Fruit fly (Drosophila melanogaster) whole organism, adult: ENCODE measurements around the gene CG12024.

ENCODE experiments used
- CG14711 ChIP-seq: fragments of 200-800 bp; sonication (Bioruptor generic); optimal IDR thresholded peaks from 2 replicates; lab custom pipeline; 2018; ENCODE audit warnings: missing biosample characterization, mild to moderate bottlenecking, missing genetic modification characterization, moderate library complexity
- CG1620 ChIP-seq: fragments of 200-800 bp; sonication (Bioruptor generic); optimal IDR thresholded peaks from 2 replicates; lab custom pipeline; 2016; ENCODE audit warnings: missing biosample characterization, missing genetic modification characterization
- CG5204 ChIP-seq: fragments of 200-800 bp; sonication (Bioruptor generic); optimal IDR thresholded peaks from 2 replicates; lab custom pipeline; 2016; ENCODE audit warnings: missing biosample characterization, missing genetic modification characterization
- Clk ChIP-seq: fragments of 200-800 bp; sonication (Bioruptor generic); optimal IDR thresholded peaks from 2 replicates; lab custom pipeline; 2017; ENCODE audit warnings: missing biosample characterization, missing genetic modification characterization
- Crg-1 ChIP-seq: fragments of 200-800 bp; sonication (Bioruptor generic); optimal IDR thresholded peaks from 2 replicates; lab custom pipeline; 2016; ENCODE audit warnings: missing biosample characterization, missing genetic modification characterization
- Mnt ChIP-seq: fragments of 200-800 bp; sonication (Bioruptor generic); optimal IDR thresholded peaks from 2 replicates; lab custom pipeline; 2016; ENCODE audit warnings: missing biosample characterization, mild to moderate bottlenecking, missing genetic modification characterization
- tj ChIP-seq: fragments of 200-800 bp; sonication (Bioruptor generic); optimal IDR thresholded peaks from 3 replicates; lab custom pipeline; 2017; ENCODE audit warnings: missing biosample characterization, mild to moderate bottlenecking, missing genetic modification characterization, moderate library complexity
- toe ChIP-seq: fragments of 200-800 bp; sonication (Bioruptor generic); optimal IDR thresholded peaks from 2 replicates; lab custom pipeline; 2016; ENCODE audit warnings: missing biosample characterization, missing genetic modification characterization

- TF ChIP-seq CG14711 (tag; lab: Kevin White, UChicago) (no peak), Clk (GFP tag; lab: Kevin White, UChicago) (no peak), tj (GFP tag; lab: Kevin White, UChicago) (no peak), Crg-1 (GFP tag; lab: Kevin White, UChicago) (no peak), Mnt (GFP tag; lab: Kevin White, UChicago) (no peak), toe (GFP tag; lab: Kevin White, UChicago) (no peak), CG5204 (GFP tag; lab: Kevin White, UChicago) (no peak), CG1620 (no peak)
Measured at dm6 chr3L:1850498-1850897, 6.5 kb upstream of the CG12024 start.
